Worm (Caenorhabditis elegans) whole organism, early embryonic: Measurements from ENCODE around the gene ckb-3.

Experiments used
- B0310.2 ChIP-seq: sonication (generic microtip); optimal IDR thresholded peaks from 2 replicates; lab custom pipeline; 2016; ENCODE audit warnings: mild to moderate bottlenecking, missing genetic modification characterization, missing compliant biosample characterization
- ama-1 ChIP-seq: fragments of 150-350 bp; optimal IDR thresholded peaks from 2 replicates; lab custom pipeline; 2014
- hmbx-1 ChIP-seq: sonication (generic microtip); optimal IDR thresholded peaks from 2 replicates; lab custom pipeline; 2016; ENCODE audit warnings: mild to moderate bottlenecking, missing genetic modification characterization, missing compliant biosample characterization
- hmg-4 ChIP-seq: fragments of 200-800 bp; sonication (Bioruptor generic); optimal IDR thresholded peaks from 2 replicates; lab custom pipeline; 2018; ENCODE audit warnings: mild to moderate bottlenecking, missing genetic modification characterization, missing compliant biosample characterization
- hnd-1 ChIP-seq: sonication (generic microtip); optimal IDR thresholded peaks from 2 replicates; lab custom pipeline; 2016; ENCODE audit warnings: missing genetic modification characterization, missing compliant biosample characterization
- tbx-37 ChIP-seq: fragments of 200-800 bp; sonication (Bioruptor generic); conservative IDR thresholded peaks from 2 replicates; pipeline ENCODE4 v1.3.6; 2022; ENCODE audit warnings: missing genetic modification reagents, missing genetic modification characterization, missing compliant biosample characterization

DNA sequence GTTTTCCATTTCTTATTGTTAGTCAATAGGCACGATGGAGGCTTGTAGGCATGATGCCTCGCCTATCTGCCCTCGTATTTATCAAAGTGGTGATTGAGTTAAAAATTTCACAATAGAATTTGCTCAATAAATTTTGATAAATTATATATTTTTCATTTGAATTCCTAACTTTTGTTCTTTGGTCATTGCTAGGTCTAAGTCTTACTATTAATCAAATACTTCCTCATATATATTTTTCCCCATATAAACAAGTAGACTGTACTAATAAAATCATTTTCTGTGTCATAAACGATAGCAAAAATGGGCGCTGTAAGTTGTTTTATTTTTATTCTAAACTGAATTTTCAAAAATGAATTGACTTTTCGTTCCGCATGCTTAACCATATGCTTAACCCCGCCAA lies 13.8 kb downstream of the ckb-3 start, which contains the start of gene pals-28:
- TF ChIP-seq ama-1 (lab: Kevin White, UChicago) (no peak), hmg-4 (GFP tag; lab: Kevin White, UChicago) (no peak), B0310.2 (no peak), hnd-1 (tag; lab: Kevin White, UChicago) (no peak), hmbx-1 (no peak), tbx-37 (GFP tag; lab: Robert Waterston, UW) (no peak)
